Worm (Caenorhabditis elegans) whole organism, early embryonic: Measurements from ENCODE around the gene ins-6.
"Not testable (repeated sequence)": the region's sequence is repeated elsewhere in the genome, so short reads cannot be mapped to it uniquely, and the experiment has no call there.

Source experiments
- aly-1 ChIP-seq: sonication (generic microtip); optimal IDR thresholded peaks from 2 replicates; lab custom pipeline; 2016; ENCODE audit warnings: missing genetic modification characterization, missing compliant biosample characterization
- ceh-36 ChIP-seq: sonication (generic microtip); optimal IDR thresholded peaks from 2 replicates; lab custom pipeline; 2016; ENCODE audit warnings: missing genetic modification characterization, inconsistent platforms, missing compliant biosample characterization
- hmg-4 ChIP-seq: fragments of 200-800 bp; sonication (Bioruptor generic); optimal IDR thresholded peaks from 2 replicates; lab custom pipeline; 2018; ENCODE audit warnings: mild to moderate bottlenecking, missing genetic modification characterization, missing compliant biosample characterization
- pes-1 ChIP-seq: fragments of 200-800 bp; sonication (Bioruptor generic); IDR thresholded peaks from 2 replicates; pipeline ENCODE4 v1.3.6; 2022; ENCODE audit warnings: missing genetic modification reagents, missing genetic modification characterization, missing compliant biosample characterization
- scrt-1 ChIP-seq: fragments of 200-800 bp; sonication (Bioruptor generic); IDR thresholded peaks from 2 replicates; pipeline ENCODE4 v1.3.6; 2022; ENCODE audit warnings: missing genetic modification characterization, missing compliant biosample characterization
- tbx-37 ChIP-seq: fragments of 200-800 bp; sonication (Bioruptor generic); conservative IDR thresholded peaks from 2 replicates; pipeline ENCODE4 v1.3.6; 2022; ENCODE audit warnings: missing genetic modification reagents, missing genetic modification characterization, missing compliant biosample characterization

ce11 chrII:6014057-6014456, 13.8 kb downstream of the ins-6 start, which contains the start of gene ZK84.2:
- TF ChIP-seq pes-1 (GFP tag; lab: Robert Waterston, UW); aly-1 (tag; lab: Kevin White, UChicago); scrt-1; tbx-37 (GFP tag; lab: Robert Waterston, UW); hmg-4; ceh-36 (tag; lab: Kevin White, UChicago): not testable (repeated sequence)
